Fruit fly (Drosophila melanogaster): ENCODE data around the gene His2Av.

His2Av gene

DNA sequence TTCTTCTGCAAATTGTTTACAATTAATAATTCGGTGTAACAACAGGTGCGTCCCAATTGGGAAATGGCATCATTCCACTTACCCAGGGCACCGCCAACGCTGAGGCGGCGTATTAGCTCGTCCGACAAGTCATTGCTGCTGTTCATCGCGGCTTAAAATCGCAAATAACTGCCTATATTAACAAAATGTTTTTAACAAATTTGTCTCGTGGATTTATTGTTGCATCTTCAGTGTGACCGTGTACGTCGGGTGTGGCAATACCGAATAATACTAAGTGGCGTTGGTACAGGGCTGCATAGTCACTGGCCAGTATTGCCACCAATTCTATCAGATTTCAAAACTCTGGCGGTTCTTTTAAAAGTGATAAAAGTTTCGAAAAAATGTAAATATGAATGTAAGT lies 45.9 kb downstream of the His2Av start, which contains the start of gene Ets97D (continued):
- TF ChIP-seq schlank (tag; optimal IDR thresholded peaks at IDR 0.05) (no peak), CG11723 (GFP tag; optimal IDR thresholded peaks at IDR 0.05) (no peak), CG1233 (GFP tag; optimal IDR thresholded peaks at IDR 0.05) (no peak), hth (optimal IDR thresholded peaks at IDR 0.05) (no peak), Myb (GFP tag; optimal IDR thresholded peaks at IDR 0.05) (peak; percentile 43), CG8944 (GFP tag; optimal IDR thresholded peaks at IDR 0.05) (no peak), stc (GFP tag; IDR thresholded peaks at IDR 0.05) (no peak), CG10321 (GFP tag; IDR thresholded peaks at IDR 0.05) (no peak), CG7556 (GFP tag; optimal IDR thresholded peaks at IDR 0.05) (no peak), bsh (GFP tag; optimal IDR thresholded peaks at IDR 0.05) (no peak), Sry-δ (GFP tag; optimal IDR thresholded peaks at IDR 0.05) (peak; percentile 27), CG18011 (GFP tag; optimal IDR thresholded peaks at IDR 0.05) (no peak), CG12942 (GFP tag; optimal IDR thresholded peaks at IDR 0.05) (no peak), CG6765 (GFP tag; optimal IDR thresholded peaks at IDR 0.05) (no peak), mirr (GFP tag; optimal IDR thresholded peaks at IDR 0.05) (no peak), Scr (GFP tag; IDR thresholded peaks at IDR 0.05; ENCODE audit: partially characterized antibody) (peak; percentile 19; the same call in 1 of the 2 replicates), nmo (GFP tag; optimal IDR thresholded peaks at IDR 0.05) (peak; percentile 22), Rfx (GFP tag; IDR thresholded peaks at IDR 0.05) (no peak), tna (GFP tag; IDR thresholded peaks at IDR 0.05; ENCODE audit: partially characterized antibody) (no peak), H15 (GFP tag; IDR thresholded peaks at IDR 0.05) (no peak), tio (GFP tag; optimal IDR thresholded peaks at IDR 0.05) (no peak), chn (GFP tag; optimal IDR thresholded peaks at IDR 0.05) (no peak), Med (GFP tag) (peak; percentile 68), slbo (GFP tag; IDR thresholded peaks at IDR 0.05) (no peak), zfh2 (GFP tag; optimal IDR thresholded peaks at IDR 0.05) (no peak), slou (GFP tag; optimal IDR thresholded peaks at IDR 0.05) (no peak), Max (GFP tag; optimal IDR thresholded peaks at IDR 0.05) (no peak), CG10366 (GFP tag; IDR thresholded peaks at IDR 0.05) (no peak), ash1 (GFP tag; optimal IDR thresholded peaks at IDR 0.05) (no peak), wor (GFP tag; IDR thresholded peaks at IDR 0.05) (no peak), rib (GFP tag; IDR thresholded peaks at IDR 0.05) (no peak), NC2β (GFP tag; optimal IDR thresholded peaks at IDR 0.05) (peak; percentile 37), CG18764 (GFP tag; optimal IDR thresholded peaks at IDR 0.05) (no peak), B-H2 (GFP tag; optimal IDR thresholded peaks at IDR 0.05) (peak; percentile 25), CkIIα-i1 (GFP tag; IDR thresholded peaks at IDR 0.05) (no peak), CG10267 (tag; optimal IDR thresholded peaks at IDR 0.05) (peak; percentile 43), Sin3A (optimal IDR thresholded peaks at IDR 0.05) (peak; percentile 42), maf-S (GFP tag; optimal IDR thresholded peaks at IDR 0.05) (no peak), CG13287 (GFP tag; IDR thresholded peaks at IDR 0.05; ENCODE audit: partially characterized antibody) (peak; percentile 42; the same call in 1 of the 2 replicates), ATbp (GFP tag; optimal IDR thresholded peaks at IDR 0.05) (no peak), Fer3 (tag; optimal IDR thresholded peaks at IDR 0.05) (no peak), jumu (GFP tag; optimal IDR thresholded peaks at IDR 0.05) (no peak), dan (GFP tag; IDR thresholded peaks at IDR 0.05) (no peak), CG12744 (GFP tag; optimal IDR thresholded peaks at IDR 0.05) (no peak), CG8089 (GFP tag; optimal IDR thresholded peaks at IDR 0.05) (no peak), CG18619 (GFP tag; optimal IDR thresholded peaks at IDR 0.05) (no peak), zen2 (GFP tag; IDR thresholded peaks at IDR 0.05; ENCODE audit: partially characterized antibody) (no peak), CG1603 (tag; optimal IDR thresholded peaks at IDR 0.05) (peak; percentile 83), CG32767 (GFP tag; IDR thresholded peaks at IDR 0.05) (no peak), gt (GFP tag; IDR thresholded peaks at IDR 0.05) (no peak), HLHmδ (GFP tag; optimal IDR thresholded peaks at IDR 0.05) (no peak), CG6683 (GFP tag; optimal IDR thresholded peaks at IDR 0.05) (no peak)
